Worm (Caenorhabditis elegans) whole organism, L2 larva: ENCODE results near the gene T04A8.13.

ENCODE experiments used
- fos-1 ChIP-seq: fragments of 150-350 bp; optimal IDR thresholded peaks from 2 replicates; lab custom pipeline; 2014; ENCODE audit warnings: missing biosample characterization, missing genetic modification characterization
- skn-1 ChIP-seq: sonication (generic microtip); optimal IDR thresholded peaks from 2 replicates; lab custom pipeline; 2017; ENCODE audit warnings: missing biosample characterization, missing genetic modification characterization

DNA sequence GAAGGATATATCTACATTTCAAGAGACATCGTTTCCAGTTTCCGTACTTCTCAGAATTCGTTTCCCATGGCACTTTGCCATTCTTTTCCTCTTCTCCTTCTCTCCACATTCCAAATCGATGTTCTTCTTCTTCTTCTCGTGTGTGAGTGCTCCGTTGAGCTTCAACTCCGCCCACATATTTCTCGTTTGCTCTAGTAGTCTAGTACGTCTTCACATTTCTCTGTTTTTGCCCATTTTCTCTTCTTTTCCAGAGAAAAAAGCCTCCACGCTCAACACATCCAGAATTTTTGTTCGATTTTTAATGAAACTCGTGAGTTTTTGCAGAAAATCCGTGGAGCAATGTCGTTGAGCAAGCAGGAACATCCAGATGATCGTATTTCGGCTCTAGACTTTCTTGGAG lies 2.1 kb downstream of the T04A8.13 start, which contains the start of gene T04A8.18:
- TF ChIP-seq fos-1 (no peak), skn-1 (tag; lab: Kevin White, UChicago) (no peak)
